Worm (Caenorhabditis elegans): ENCODE measurements around the gene ceeh-1.

The ceeh-1 gene

ce11 chrIII:843999-844398 lies 11.9 kb upstream of the ceeh-1 start (continued):
- no peak for TF ChIP-seq T26A8.4 (GFP tag; IDR thresholded peaks at IDR 0.05)
- no peak for TF ChIP-seq arid-1 (GFP tag; conservative IDR thresholded peaks at IDR 0.05)
- TF ChIP-seq lin-38 (GFP tag; IDR thresholded peaks at IDR 0.05): peak; percentile 28; the same call in 1 of the 2 replicates
- no peak for TF ChIP-seq cey-2 (tag; optimal IDR thresholded peaks at IDR 0.05; ENCODE audit: borderline replicate concordance, insufficient read depth)
- peak; percentile 77 for TF ChIP-seq hlh-30 (tag; optimal IDR thresholded peaks at IDR 0.05; ENCODE audit: insufficient read depth)
- TF ChIP-seq mxl-2 (GFP tag; conservative IDR thresholded peaks at IDR 0.05): peak; percentile 44; the same call in 1 of the 2 replicates
- no peak for TF ChIP-seq zip-11 (GFP tag; IDR thresholded peaks at IDR 0.05)
- TF ChIP-seq mxl-3 (GFP tag; optimal IDR thresholded peaks at IDR 0.05): peak; percentile 96
- peak; percentile 18 for TF ChIP-seq nhr-48 (tag; optimal IDR thresholded peaks at IDR 0.05)
- TF ChIP-seq attf-4 (tag; optimal IDR thresholded peaks at IDR 0.05): no peak
- no peak for TF ChIP-seq pha-4 (GFP tag; IDR thresholded peaks at IDR 0.05)
- no peak for TF ChIP-seq pha-4 (tag; optimal IDR thresholded peaks at IDR 0.05)
- TF ChIP-seq ctbp-1 (GFP tag; IDR thresholded peaks at IDR 0.05): no peak
- 0 out of 2 replicates have a peak, but pooled peaks have one; percentile 35 for TF ChIP-seq ceh-20 (GFP tag; IDR thresholded peaks at IDR 0.05)
- TF ChIP-seq ceh-44 (GFP tag; IDR thresholded peaks at IDR 0.05): no peak
- peak; percentile 54 for TF ChIP-seq hmg-1.1 (GFP tag; IDR thresholded peaks at IDR 0.05)
- peak; percentile 55 for TF ChIP-seq nhr-28 (tag; optimal IDR thresholded peaks at IDR 0.05)
- no peak for TF ChIP-seq nhr-25 (tag; optimal IDR thresholded peaks at IDR 0.05; ENCODE audit: borderline replicate concordance, insufficient read depth)
- no peak for TF ChIP-seq unc-130 (GFP tag; optimal IDR thresholded peaks at IDR 0.05)
- TF ChIP-seq aha-1 (tag): peak; percentile 40
- TF ChIP-seq Y48G9A.11 (GFP tag; IDR thresholded peaks at IDR 0.05): no peak
- TF ChIP-seq dpl-1 (GFP tag; optimal IDR thresholded peaks at IDR 0.05): peak; percentile 15
- no peak for TF ChIP-seq lir-3 (tag; optimal IDR thresholded peaks at IDR 0.05)
- peak; percentile 42; the same call in 1 of the 2 replicates for TF ChIP-seq madf-9 (GFP tag; conservative IDR thresholded peaks at IDR 0.05)
- no peak for TF ChIP-seq ZK546.5 (tag; optimal IDR thresholded peaks at IDR 0.05)
- no peak for TF ChIP-seq ceh-62 (tag; optimal IDR thresholded peaks at IDR 0.05)
- no peak for TF ChIP-seq hif-1 (tag; optimal IDR thresholded peaks at IDR 0.05)
- peak; percentile 27 for TF ChIP-seq mes-2 (tag; optimal IDR thresholded peaks at IDR 0.05; ENCODE audit: poor library complexity, severe bottlenecking)
- no peak for TF ChIP-seq rbr-2 (tag; optimal IDR thresholded peaks at IDR 0.05)

ce11 chrIII:842630-843029 lies 10.6 kb upstream of the ceeh-1 start, which contains the start of gene far-8:
TSS of gene far-8 (plus strand) at chrIII:842930.
- TF ChIP-seq F26F4.8 (GFP tag; conservative IDR thresholded peaks at IDR 0.05): no peak
- TF ChIP-seq lin-15B (tag; optimal IDR thresholded peaks at IDR 0.05): no peak
- TF ChIP-seq lin-38 (GFP tag; IDR thresholded peaks at IDR 0.05): no peak
- no peak for TF ChIP-seq unc-130 (GFP tag; optimal IDR thresholded peaks at IDR 0.05)
- TF ChIP-seq hlh-30 (tag; optimal IDR thresholded peaks at IDR 0.05; ENCODE audit: insufficient read depth): no peak
- TF ChIP-seq aha-1 (tag): no peak
- no peak for TF ChIP-seq unc-62 (GFP tag; optimal IDR thresholded peaks at IDR 0.05 in 1 of 2)
- TF ChIP-seq unc-62 (tag; optimal IDR thresholded peaks at IDR 0.05): no peak
- no peak for TF ChIP-seq ztf-7 (tag; optimal IDR thresholded peaks at IDR 0.05)
- TF ChIP-seq F49E8.2 (tag; optimal IDR thresholded peaks at IDR 0.05; ENCODE audit: borderline replicate concordance): no peak
- no peak for TF ChIP-seq lin-39 (tag; optimal IDR thresholded peaks at IDR 0.05)
- no peak for TF ChIP-seq Y105C5A.15 (GFP tag; IDR thresholded peaks at IDR 0.05)
- TF ChIP-seq mep-1 (tag; optimal IDR thresholded peaks at IDR 0.05): no peak

ce11 chrIII:841177-841576 lies 9.1 kb upstream of the ceeh-1 start, which contains the start of gene K02F3.9:
TSS of gene K02F3.9 (minus strand) at chrIII:841366.
- TF ChIP-seq unc-39 (tag; optimal IDR thresholded peaks at IDR 0.05) (no peak), hlh-30 (tag; optimal IDR thresholded peaks at IDR 0.05; ENCODE audit: insufficient read depth) (peak; percentile 2), lin-39 (tag; optimal IDR thresholded peaks at IDR 0.05) (no peak), mes-2 (tag; optimal IDR thresholded peaks at IDR 0.05; ENCODE audit: poor library complexity, severe bottlenecking) (no peak)
